Fruit fly (Drosophila melanogaster) whole organism, embryonic: ENCODE results near the gene sdt.

Experiments used
- Abd-B ChIP-seq: fragments of 200-800 bp; sonication (Bioruptor generic); optimal IDR thresholded peaks from 2 replicates; lab custom pipeline; 2018; ENCODE audit warnings: missing biosample characterization, mild to moderate bottlenecking, missing genetic modification characterization, moderate library complexity
- BEAF-32 ChIP-seq: fragments of 200-800 bp; sonication (Bioruptor generic); optimal IDR thresholded peaks from 3 replicates; lab custom pipeline; 2017; ENCODE audit warnings: missing biosample characterization, missing genetic modification characterization, mild to moderate bottlenecking, moderate library complexity, missing genetic modification reagents
- CG10209 ChIP-seq: fragments of 200-800 bp; sonication (Bioruptor generic); optimal IDR thresholded peaks from 3 replicates; lab custom pipeline; 2017; ENCODE audit warnings: missing biosample characterization, mild to moderate bottlenecking, missing genetic modification characterization, missing genetic modification reagents
- CG10321 ChIP-seq: fragments of 200-800 bp; sonication (Bioruptor generic); IDR thresholded peaks from 2 replicates; pipeline ENCODE4 v1.3.6; 2022; ENCODE audit warnings: missing biosample characterization, missing genetic modification characterization
- CG10543 ChIP-seq: fragments of 200-800 bp; sonication (Bioruptor generic); optimal IDR thresholded peaks from 3 replicates; lab custom pipeline; 2017; ENCODE audit warnings: missing biosample characterization, mild to moderate bottlenecking, missing genetic modification characterization, moderate library complexity
- CG11456 ChIP-seq: fragments of 200-800 bp; sonication (Bioruptor generic); IDR thresholded peaks from 3 replicates; pipeline ENCODE4 v1.3.6; 2022; ENCODE audit warnings: missing biosample characterization, missing genetic modification characterization
- CG11696 ChIP-seq: fragments of 200-800 bp; sonication (Bioruptor generic); IDR thresholded peaks from 2 replicates; pipeline ENCODE4 v1.3.6; 2022; ENCODE audit warnings: missing biosample characterization, missing genetic modification characterization
- CG12155 ChIP-seq: fragments of 200-800 bp; sonication (Bioruptor generic); optimal IDR thresholded peaks from 3 replicates; lab custom pipeline; 2016; ENCODE audit warnings: missing biosample characterization, missing genetic modification characterization
- CG12744 ChIP-seq: fragments of 200-800 bp; sonication (Bioruptor generic); optimal IDR thresholded peaks from 2 replicates; lab custom pipeline; 2016; ENCODE audit warnings: missing biosample characterization, missing genetic modification characterization
- CG15269 ChIP-seq: fragments of 200-800 bp; sonication (Bioruptor generic); optimal IDR thresholded peaks from 2 replicates; lab custom pipeline; 2018; ENCODE audit warnings: missing biosample characterization, mild to moderate bottlenecking, missing genetic modification characterization, moderate library complexity
- CG1647 ChIP-seq: fragments of 200-800 bp; sonication (Bioruptor generic); optimal IDR thresholded peaks from 3 replicates; lab custom pipeline; 2016; ENCODE audit warnings: missing biosample characterization, missing genetic modification characterization
- CG17568 ChIP-seq: fragments of 200-800 bp; sonication (Bioruptor generic); optimal IDR thresholded peaks from 2 replicates; lab custom pipeline; 2018; ENCODE audit warnings: missing biosample characterization, mild to moderate bottlenecking, missing genetic modification characterization, moderate library complexity
- CG17802 ChIP-seq: fragments of 200-800 bp; sonication (Bioruptor generic); optimal IDR thresholded peaks from 2 replicates; lab custom pipeline; 2018; ENCODE audit warnings: missing biosample characterization, mild to moderate bottlenecking, missing genetic modification characterization, moderate library complexity
- CG18764 ChIP-seq: fragments of 200-800 bp; sonication (Bioruptor generic); optimal IDR thresholded peaks from 3 replicates; lab custom pipeline; 2016; ENCODE audit warnings: missing biosample characterization, missing genetic modification characterization
- CG4820 ChIP-seq: fragments of 200-800 bp; sonication (Bioruptor generic); optimal IDR thresholded peaks from 3 replicates; lab custom pipeline; 2016; ENCODE audit warnings: missing biosample characterization, missing genetic modification characterization
- CG7745 ChIP-seq: fragments of 200-800 bp; sonication (Bioruptor generic); optimal IDR thresholded peaks from 2 replicates; lab custom pipeline; 2018; ENCODE audit warnings: missing biosample characterization, mild to moderate bottlenecking, missing genetic modification characterization, moderate library complexity
- CG7963 ChIP-seq: fragments of 200-800 bp; sonication (Bioruptor generic); IDR thresholded peaks from 3 replicates; pipeline ENCODE4 v1.3.6; 2022; ENCODE audit warnings: missing biosample characterization, missing genetic modification characterization; ENCODE audit not compliant: partially characterized antibody
- CHES-1-like ChIP-seq: fragments of 200-800 bp; sonication (Bioruptor generic); optimal IDR thresholded peaks from 2 replicates; lab custom pipeline; 2016; ENCODE audit warnings: missing biosample characterization, missing genetic modification characterization
- CoRest ChIP-seq: fragments of 200-800 bp; sonication (Bioruptor generic); optimal IDR thresholded peaks from 3 replicates; lab custom pipeline; 2018; ENCODE audit warnings: missing biosample characterization, mild to moderate bottlenecking, missing genetic modification characterization, moderate library complexity
- Deaf1 ChIP-seq: fragments of 200-800 bp; optimal IDR thresholded peaks from 3 replicates; lab custom pipeline; 2019; ENCODE audit warnings: missing biosample characterization, mild to moderate bottlenecking, missing genetic modification characterization, moderate library complexity
- Dek ChIP-seq: fragments of 200-800 bp; sonication (Bioruptor generic); optimal IDR thresholded peaks from 3 replicates; lab custom pipeline; 2019; ENCODE audit warnings: missing biosample characterization, mild to moderate bottlenecking, missing genetic modification characterization, moderate library complexity
- Ets97D ChIP-seq: fragments of 200-800 bp; sonication (Bioruptor generic); optimal IDR thresholded peaks from 3 replicates; lab custom pipeline; 2016; ENCODE audit warnings: missing biosample characterization, missing genetic modification characterization
- Fer3 ChIP-seq: fragments of 200-800 bp; sonication (Bioruptor generic); optimal IDR thresholded peaks from 2 replicates; lab custom pipeline; 2018; ENCODE audit warnings: missing biosample characterization, mild to moderate bottlenecking, missing genetic modification characterization, moderate library complexity
- HLH54F ChIP-seq: fragments of 200-800 bp; sonication (Bioruptor generic); optimal IDR thresholded peaks from 3 replicates; lab custom pipeline; 2016; ENCODE audit warnings: missing biosample characterization, missing genetic modification characterization
- Side ChIP-seq: fragments of 200-800 bp; sonication (Bioruptor generic); optimal IDR thresholded peaks from 2 replicates; lab custom pipeline; 2016; ENCODE audit warnings: missing biosample characterization, missing genetic modification characterization
- Vsx1 ChIP-seq: fragments of 200-800 bp; sonication (Bioruptor generic); optimal IDR thresholded peaks from 2 replicates; lab custom pipeline; 2017; ENCODE audit warnings: missing biosample characterization, mild to moderate bottlenecking, missing genetic modification characterization, missing genetic modification reagents
- ab ChIP-seq: fragments of 200-800 bp; sonication (Bioruptor generic); optimal IDR thresholded peaks from 2 replicates; lab custom pipeline; 2016; ENCODE audit warnings: missing biosample characterization, missing genetic modification characterization
- btn ChIP-seq: fragments of 200-800 bp; sonication (Bioruptor generic); optimal IDR thresholded peaks from 2 replicates; lab custom pipeline; 2016; ENCODE audit warnings: missing biosample characterization, missing genetic modification characterization
- corto ChIP-seq: fragments of 200-800 bp; sonication (Bioruptor generic); optimal IDR thresholded peaks from 2 replicates; lab custom pipeline; 2016; ENCODE audit warnings: missing biosample characterization, mild to moderate bottlenecking, missing genetic modification characterization, moderate library complexity
- crol ChIP-seq: fragments of 200-800 bp; sonication (Bioruptor generic); IDR thresholded peaks from 2 replicates; pipeline ENCODE4 v1.3.6; 2022; ENCODE audit warnings: missing biosample characterization, missing genetic modification characterization
- en ChIP-seq: fragments of 200-800 bp; sonication (Bioruptor generic); optimal IDR thresholded peaks from 2 replicates; lab custom pipeline; 2016; ENCODE audit warnings: missing biosample characterization, missing genetic modification characterization
- gfzf ChIP-seq: fragments of 200-800 bp; sonication (Bioruptor generic); optimal IDR thresholded peaks from 2 replicates; lab custom pipeline; 2016; ENCODE audit warnings: missing biosample characterization, mild to moderate bottlenecking, missing genetic modification characterization, moderate library complexity
- grn ChIP-seq: fragments of 200-800 bp; sonication (Bioruptor generic); optimal IDR thresholded peaks from 3 replicates; lab custom pipeline; 2017; ENCODE audit warnings: missing biosample characterization, missing genetic modification characterization
- gt ChIP-seq: fragments of 200-800 bp; sonication (Bioruptor generic); IDR thresholded peaks from 2 replicates; pipeline ENCODE4 v1.3.6; 2022; ENCODE audit warnings: missing biosample characterization, missing genetic modification characterization
- ham ChIP-seq: fragments of 200-800 bp; sonication (Bioruptor generic); IDR thresholded peaks from 2 replicates; pipeline ENCODE4 v1.3.6; 2022; ENCODE audit warnings: missing biosample characterization, missing genetic modification characterization
- her ChIP-seq: fragments of 200-800 bp; sonication (Bioruptor generic); optimal IDR thresholded peaks from 2 replicates; lab custom pipeline; 2016; ENCODE audit warnings: missing biosample characterization, missing genetic modification characterization
- hth ChIP-seq: fragments of >200 bp; optimal IDR thresholded peaks from 2 replicates; lab custom pipeline; 2017; ENCODE audit warnings: inconsistent platforms
- mld ChIP-seq: fragments of 200-800 bp; sonication (Bioruptor generic); IDR thresholded peaks from 3 replicates; pipeline ENCODE4 v1.3.6; 2022; ENCODE audit warnings: missing biosample characterization, missing genetic modification characterization; ENCODE audit not compliant: partially characterized antibody
- nerfin-2 ChIP-seq: fragments of 200-800 bp; sonication (Bioruptor generic); IDR thresholded peaks from 2 replicates; pipeline ENCODE4 v1.3.6; 2022; ENCODE audit warnings: missing biosample characterization, missing genetic modification characterization; ENCODE audit not compliant: partially characterized antibody
- pan ChIP-seq, 4 experiments: fragments of >200 bp in 3 of 4; fragments of 200-800 bp in 1 of 4; sonication (Bioruptor generic) in 1 of 4; optimal IDR thresholded peaks in 3 of 4; IDR thresholded peaks in 1 of 4; 2 replicates each; pipeline versions ENCODE4 v1.3.6 to Lab custom; 2017 to 2022; ENCODE audit warnings: missing biosample characterization in 2 of 4, missing genetic modification characterization in 2 of 4, mixed read lengths in 1 of 4
- pb ChIP-seq: fragments of 200-800 bp; sonication (Bioruptor generic); optimal IDR thresholded peaks from 3 replicates; lab custom pipeline; 2016; ENCODE audit warnings: missing biosample characterization, missing genetic modification characterization
- phol ChIP-seq: fragments of 200-800 bp; sonication (Bioruptor generic); optimal IDR thresholded peaks from 3 replicates; lab custom pipeline; 2018; ENCODE audit warnings: missing biosample characterization, mild to moderate bottlenecking, missing genetic modification characterization, moderate library complexity
- pita ChIP-seq: fragments of 200-800 bp; sonication (Bioruptor generic); optimal IDR thresholded peaks from 2 replicates; lab custom pipeline; 2017; ENCODE audit warnings: missing biosample characterization, mild to moderate bottlenecking, missing genetic modification characterization
- prd ChIP-seq, 3 experiments: fragments of >200 bp in 2 of 3; fragments of 200-800 bp in 1 of 3; sonication (Bioruptor generic) in 1 of 3; optimal IDR thresholded peaks in 2 of 3; IDR thresholded peaks in 1 of 3; 2 replicates in 2 of 3; 3 replicates in 1 of 3; pipeline versions ENCODE4 v1.3.6 to Lab custom; 2017 to 2022; ENCODE audit warnings: missing biosample characterization in 1 of 3, missing genetic modification characterization in 1 of 3
- rib ChIP-seq: fragments of 200-800 bp; sonication (Bioruptor generic); IDR thresholded peaks from 2 replicates; pipeline ENCODE4 v1.3.6; 2022; ENCODE audit warnings: missing biosample characterization, missing genetic modification characterization
- sd ChIP-seq: fragments of 200-800 bp; sonication (Bioruptor generic); optimal IDR thresholded peaks from 3 replicates; lab custom pipeline; 2018; ENCODE audit warnings: missing biosample characterization, mild to moderate bottlenecking, missing genetic modification characterization, moderate library complexity
- tin ChIP-seq: fragments of 200-800 bp; sonication (Bioruptor generic); optimal IDR thresholded peaks from 3 replicates; lab custom pipeline; 2016; ENCODE audit warnings: missing biosample characterization, missing genetic modification characterization
- trem ChIP-seq: fragments of 200-800 bp; optimal IDR thresholded peaks from 3 replicates; lab custom pipeline; 2019; ENCODE audit warnings: missing biosample characterization, mild to moderate bottlenecking, missing genetic modification characterization, moderate library complexity
- ttk ChIP-seq: fragments of 200-800 bp; sonication (Bioruptor generic); IDR thresholded peaks from 2 replicates; pipeline ENCODE4 v2.1.2; 2022; ENCODE audit warnings: missing biosample characterization, missing genetic modification characterization
- yki ChIP-seq: fragments of >200 bp; optimal IDR thresholded peaks from 3 replicates; lab custom pipeline; 2018

sdt gene

DNA sequence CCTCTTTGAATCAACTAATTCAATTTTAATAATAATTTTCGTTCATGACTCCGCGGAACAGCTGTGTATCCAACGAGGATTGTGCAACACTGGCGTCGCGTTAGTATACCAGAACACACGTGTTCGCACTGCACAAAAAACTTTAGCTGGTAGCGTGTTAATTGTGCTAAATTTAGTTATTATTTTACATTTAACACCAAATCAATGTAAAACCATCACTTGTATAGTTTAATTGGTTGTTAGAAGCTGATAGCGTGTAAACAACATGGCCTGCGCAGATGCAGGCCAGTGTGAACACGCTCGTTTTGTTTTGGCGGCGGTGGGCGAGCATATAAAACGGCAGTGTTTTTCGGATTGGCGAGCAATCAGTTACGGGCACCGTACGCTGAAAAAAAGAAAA lies 21.1 kb upstream of the sdt start, which contains the start of the genes Traf6 and GIIIspla2 (continued):
- no peak for TF ChIP-seq CG7963 (GFP tag; lab: Robert Waterston, UW)
- no peak for TF ChIP-seq pan (optimal IDR thresholded peaks at IDR 0.05; lab: Kevin White, UChicago)
- peak in 1 of 2 experiments; percentile 69 for TF ChIP-seq pan (GFP tag; optimal IDR thresholded peaks at IDR 0.05 in 1 of 2, IDR thresholded peaks at IDR 0.05 in 1 of 2)
- TF ChIP-seq her (GFP tag; lab: Kevin White, UChicago) = peak; percentile 48
- TF ChIP-seq mld = no peak
- peak; percentile 72 for TF ChIP-seq CG10209 (GFP tag; lab: Kevin White, UChicago)
- peak; percentile 78 for TF ChIP-seq CG10543 (GFP tag; lab: Kevin White, UChicago)
- peak; percentile 30; the same call in 1 of the 2 replicates for TF ChIP-seq CG11696 (GFP tag; lab: Robert Waterston, UW)
- TF ChIP-seq Dek (tag; lab: Kevin White, UChicago) = peak; percentile 67
- TF ChIP-seq gt = peak; percentile 59; the same call in 1 of the 2 replicates
- peak; percentile 77 for TF ChIP-seq Deaf1 (tag; lab: Kevin White, UChicago)
- peak; percentile 52 for TF ChIP-seq Side (GFP tag; lab: Kevin White, UChicago)
- no peak for TF ChIP-seq hth (lab: Kevin White, UChicago)
- TF ChIP-seq ham (GFP tag; lab: Robert Waterston, UW) = peak; percentile 33; the same call in 1 of the 2 replicates
- peak; percentile 78 for TF ChIP-seq HLH54F (GFP tag; lab: Kevin White, UChicago)
- peak; percentile 50 for TF ChIP-seq pb (GFP tag; lab: Kevin White, UChicago)
- no peak for TF ChIP-seq CG7745 (tag; lab: Kevin White, UChicago)
- TF ChIP-seq CG15269 = peak; percentile 76
- no peak for TF ChIP-seq pita (GFP tag; lab: Kevin White, UChicago)
- no peak for TF ChIP-seq crol (GFP tag; lab: Robert Waterston, UW)
- TF ChIP-seq Abd-B (GFP tag; lab: Kevin White, UChicago) = peak; percentile 72
- TF ChIP-seq CG17802 = peak; percentile 90
- no peak for TF ChIP-seq ab (GFP tag; lab: Kevin White, UChicago)
- no peak for TF ChIP-seq Vsx1 (GFP tag; lab: Kevin White, UChicago)
- TF ChIP-seq CG17568 (GFP tag; lab: Kevin White, UChicago) = no peak
- peak; percentile 36 for TF ChIP-seq btn (GFP tag; lab: Kevin White, UChicago)
- TF ChIP-seq CoRest = peak; percentile 82
- TF ChIP-seq CG18764 (GFP tag; lab: Kevin White, UChicago) = peak; percentile 43
- TF ChIP-seq trem = peak; percentile 83
- TF ChIP-seq phol = peak; percentile 85
- peak; percentile 35 for TF ChIP-seq gfzf (GFP tag; lab: Kevin White, UChicago)
- TF ChIP-seq Fer3 = peak; percentile 70
- peak; percentile 71; the same call in 2 of the 3 replicates for TF ChIP-seq CG11456
- peak; percentile 53 for TF ChIP-seq CHES-1-like (GFP tag; lab: Kevin White, UChicago)
- TF ChIP-seq CG4820 (GFP tag; lab: Kevin White, UChicago) = peak; percentile 42
- TF ChIP-seq grn (GFP tag; lab: Kevin White, UChicago) = no peak
- no peak for TF ChIP-seq CG10321
- TF ChIP-seq sd (tag; lab: Kevin White, UChicago) = no peak
- peak; percentile 62 for TF ChIP-seq CG1647 (GFP tag; lab: Kevin White, UChicago)
- TF ChIP-seq CG12155 (GFP tag; lab: Kevin White, UChicago) = peak; percentile 77
- TF ChIP-seq en (GFP tag; lab: Kevin White, UChicago) = peak; percentile 43
- peak; percentile 61 for TF ChIP-seq Ets97D (GFP tag; lab: Kevin White, UChicago)
- peak; percentile 14 for TF ChIP-seq CG12744
- no peak for TF ChIP-seq rib (GFP tag; lab: Robert Waterston, UW)
- no peak for TF ChIP-seq corto (GFP tag; lab: Kevin White, UChicago)
- TF ChIP-seq prd (optimal IDR thresholded peaks at IDR 0.05; lab: Kevin White, UChicago) = no peak
- TF ChIP-seq prd (GFP tag; IDR thresholded peaks at IDR 0.05; lab: Robert Waterston, UW) = peak; percentile 78
- TF ChIP-seq nerfin-2 (GFP tag; lab: Robert Waterston, UW) = no peak
- TF ChIP-seq yki (lab: Kevin White, UChicago) = no peak
- peak; percentile 61 for TF ChIP-seq ttk
- peak; percentile 43 for TF ChIP-seq BEAF-32 (GFP tag; lab: Kevin White, UChicago)
- peak; percentile 68 for TF ChIP-seq tin
